Worm (Caenorhabditis elegans): ENCODE data around the gene T14B4.1.

Gene T14B4.1

DNA sequence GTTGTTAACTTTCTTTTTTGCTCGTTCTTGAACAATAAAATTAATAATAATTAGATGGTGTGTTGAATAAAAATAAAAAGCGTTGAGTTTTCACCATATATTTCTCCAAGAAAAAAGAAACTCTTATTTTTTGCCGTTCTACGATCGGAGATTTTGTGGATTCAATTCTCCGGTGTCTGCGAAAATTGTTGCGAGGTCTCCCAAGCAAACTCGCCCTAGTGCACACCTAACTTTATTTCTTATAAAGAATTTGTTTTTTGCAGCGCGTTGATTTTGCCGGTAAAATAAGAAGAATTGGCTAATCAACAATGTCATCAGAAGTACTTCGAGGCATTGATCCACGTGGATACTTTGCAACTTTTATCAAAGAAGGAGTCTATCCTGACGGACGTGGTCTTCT, 4.7 kb downstream of the T14B4.1 start, which contains the start of gene exos-8 (continued):
- TF ChIP-seq mxl-3 (GFP tag; optimal IDR thresholded peaks at IDR 0.05): peak; percentile 59
- no peak for TF ChIP-seq mdt-29 (GFP tag; IDR thresholded peaks at IDR 0.05)
- no peak for TF ChIP-seq lim-7 (GFP tag; IDR thresholded peaks at IDR 0.05)
- no peak for TF ChIP-seq saeg-2 (GFP tag; IDR thresholded peaks at IDR 0.05)
- TF ChIP-seq fkh-10 (GFP tag; optimal IDR thresholded peaks at IDR 0.05): no peak
- no peak for TF ChIP-seq lin-15B (tag; optimal IDR thresholded peaks at IDR 0.05)
- no peak for TF ChIP-seq nhr-76 (tag; optimal IDR thresholded peaks at IDR 0.05)
- no peak for TF ChIP-seq ceh-44 (GFP tag; IDR thresholded peaks at IDR 0.05)
- no peak for TF ChIP-seq mdl-1 (tag; optimal IDR thresholded peaks at IDR 0.05)
- no peak for TF ChIP-seq nhr-42 (GFP tag; IDR thresholded peaks at IDR 0.05)
- TF ChIP-seq pqm-1 (tag; optimal IDR thresholded peaks at IDR 0.05): no peak
- TF ChIP-seq dpl-1 (GFP tag; optimal IDR thresholded peaks at IDR 0.05): peak; percentile 55
- TF ChIP-seq lin-1 (GFP tag; IDR thresholded peaks at IDR 0.05): no peak
- peak; percentile 95 for TF ChIP-seq unc-130 (GFP tag; optimal IDR thresholded peaks at IDR 0.05)
- TF ChIP-seq dmd-8 (GFP tag; IDR thresholded peaks at IDR 0.05): no peak
- no peak for TF ChIP-seq hlh-30 (tag; optimal IDR thresholded peaks at IDR 0.05; ENCODE audit: insufficient read depth)
- TF ChIP-seq duxl-1 (tag; optimal IDR thresholded peaks at IDR 0.05; ENCODE audit: poor library complexity): no peak
- TF ChIP-seq ceh-32 (tag; optimal IDR thresholded peaks at IDR 0.05; ENCODE audit: poor library complexity): no peak
- TF ChIP-seq aly-2 (tag; optimal IDR thresholded peaks at IDR 0.05): no peak
- no peak for TF ChIP-seq tra-1 (GFP tag; IDR thresholded peaks at IDR 0.05)
- TF ChIP-seq ama-1 (optimal IDR thresholded peaks at IDR 0.05): no peak
- TF ChIP-seq ztf-7 (tag; optimal IDR thresholded peaks at IDR 0.05): no peak
- peak in 1 of 2 experiments; percentile 85 for TF ChIP-seq lsy-2 (tag; optimal IDR thresholded peaks at IDR 0.05)
- no peak for TF ChIP-seq ceh-62 (tag; optimal IDR thresholded peaks at IDR 0.05)
- TF ChIP-seq D1046.2 (GFP tag; IDR thresholded peaks at IDR 0.05): no peak
- TF ChIP-seq snpc-4 (tag; optimal IDR thresholded peaks at IDR 0.05): no peak
- TF ChIP-seq F44E2.7 (GFP tag; IDR thresholded peaks at IDR 0.05): no peak
- 0 out of 2 replicates have a peak, but pooled peaks have one; percentile 28 for TF ChIP-seq vab-7 (GFP tag; IDR thresholded peaks at IDR 0.05)
- TF ChIP-seq jun-1 (tag; optimal IDR thresholded peaks at IDR 0.05): no peak
- no peak for TF ChIP-seq madf-5 (GFP tag; IDR thresholded peaks at IDR 0.05)
- peak; percentile 33 for TF ChIP-seq lin-13 (GFP tag; optimal IDR thresholded peaks at IDR 0.05)
- no peak for TF ChIP-seq nhr-10 (tag; optimal IDR thresholded peaks at IDR 0.05)
- peak in 1 of 2 experiments; percentile 78 for TF ChIP-seq hif-1 (tag; optimal IDR thresholded peaks at IDR 0.05)
- no peak for TF ChIP-seq nhr-11 (tag; optimal IDR thresholded peaks at IDR 0.05)
- TF ChIP-seq lin-39 (tag; optimal IDR thresholded peaks at IDR 0.05): no peak
- TF ChIP-seq zip-2 (tag; optimal IDR thresholded peaks at IDR 0.05): no peak
- TF ChIP-seq nhr-28 (tag; optimal IDR thresholded peaks at IDR 0.05): peak; percentile 66
- no peak for TF ChIP-seq Y48G9A.11 (GFP tag; IDR thresholded peaks at IDR 0.05)
- peak in 1 of 2 experiments; percentile 32 for TF ChIP-seq unc-62 (GFP tag; optimal IDR thresholded peaks at IDR 0.05 in 1 of 2)
- no peak for TF ChIP-seq unc-62 (tag; optimal IDR thresholded peaks at IDR 0.05)
- peak; percentile 21 for TF ChIP-seq hlh-11 (tag; optimal IDR thresholded peaks at IDR 0.05)
- no peak for TF ChIP-seq dve-1 (tag; optimal IDR thresholded peaks at IDR 0.05; ENCODE audit: insufficient read depth)
- TF ChIP-seq ceh-20 (GFP tag; IDR thresholded peaks at IDR 0.05): no peak
- TF ChIP-seq nhr-102 (tag; optimal IDR thresholded peaks at IDR 0.05): no peak
- TF ChIP-seq zfp-3 (GFP tag; conservative IDR thresholded peaks at IDR 0.05): no peak
- no peak for TF ChIP-seq nhr-6 (tag; optimal IDR thresholded peaks at IDR 0.05)
- TF ChIP-seq lin-38 (GFP tag; IDR thresholded peaks at IDR 0.05): peak; percentile 96
- no peak for TF ChIP-seq aha-1 (tag)
- TF ChIP-seq T26A8.4 (GFP tag; IDR thresholded peaks at IDR 0.05): no peak
- no peak for TF ChIP-seq daf-19 (GFP tag; conservative IDR thresholded peaks at IDR 0.05)
- TF ChIP-seq ces-1 (GFP tag; optimal IDR thresholded peaks at IDR 0.05): no peak
- TF ChIP-seq lin-29 (GFP tag; IDR thresholded peaks at IDR 0.05): no peak
- TF ChIP-seq nhr-111 (GFP tag; optimal IDR thresholded peaks at IDR 0.05): no peak

Data from whole organism, L4 larva.